Fruit fly (Drosophila melanogaster) whole organism, prepupa: ENCODE results near the gene AnxB10.

Source experiments
- Blimp-1 ChIP-seq: fragments of 200-800 bp; sonication (Bioruptor generic); optimal IDR thresholded peaks from 3 replicates; lab custom pipeline; 2017; ENCODE audit warnings: missing biosample characterization, missing genetic modification characterization, mild to moderate bottlenecking, moderate library complexity, missing genetic modification reagents
- CG10669 ChIP-seq: fragments of 200-800 bp; sonication (Bioruptor generic); optimal IDR thresholded peaks from 3 replicates; lab custom pipeline; 2018; ENCODE audit warnings: missing biosample characterization, mild to moderate bottlenecking, missing genetic modification characterization, moderate library complexity
- CG11762 ChIP-seq: fragments of 200-800 bp; sonication (Bioruptor generic); optimal IDR thresholded peaks from 3 replicates; lab custom pipeline; 2016; ENCODE audit warnings: missing biosample characterization, missing genetic modification characterization; ENCODE audit not compliant: insufficient read depth
- CG15336 ChIP-seq: fragments of 200-800 bp; sonication (Bioruptor generic); IDR thresholded peaks from 2 replicates; pipeline ENCODE4 v1.3.6; 2022; ENCODE audit warnings: missing biosample characterization, missing genetic modification characterization
- CG1621 ChIP-seq: fragments of 200-800 bp; sonication (Bioruptor generic); optimal IDR thresholded peaks from 3 replicates; lab custom pipeline; 2018; ENCODE audit warnings: missing biosample characterization, mild to moderate bottlenecking, missing genetic modification characterization
- CG16779 ChIP-seq: fragments of 200-800 bp; sonication (Bioruptor generic); optimal IDR thresholded peaks from 3 replicates; lab custom pipeline; 2017; ENCODE audit warnings: missing biosample characterization, mild to moderate bottlenecking, missing genetic modification characterization
- CG3032 ChIP-seq: fragments of 200-800 bp; optimal IDR thresholded peaks from 2 replicates; lab custom pipeline; 2019; ENCODE audit warnings: missing biosample characterization, mild to moderate bottlenecking, missing genetic modification characterization, moderate library complexity
- CG32006 ChIP-seq: fragments of 200-800 bp; sonication (Bioruptor generic); optimal IDR thresholded peaks from 3 replicates; lab custom pipeline; 2017; ENCODE audit warnings: missing biosample characterization, mild to moderate bottlenecking, missing genetic modification characterization
- CG3919 ChIP-seq: fragments of 200-800 bp; sonication (Bioruptor generic); optimal IDR thresholded peaks from 3 replicates; lab custom pipeline; 2016; ENCODE audit warnings: missing biosample characterization, missing genetic modification characterization
- CG4318 ChIP-seq: fragments of 200-800 bp; sonication (Bioruptor generic); optimal IDR thresholded peaks from 3 replicates; lab custom pipeline; 2017; ENCODE audit warnings: missing biosample characterization, mild to moderate bottlenecking, missing genetic modification characterization
- CG6163 ChIP-seq: fragments of 200-800 bp; sonication (Bioruptor generic); IDR thresholded peaks from 3 replicates; pipeline ENCODE4 v1.3.6; 2022; ENCODE audit warnings: missing biosample characterization, missing genetic modification characterization
- CG6276 ChIP-seq: fragments of 200-800 bp; sonication (Bioruptor generic); optimal IDR thresholded peaks from 2 replicates; lab custom pipeline; 2017; ENCODE audit warnings: missing biosample characterization, mild to moderate bottlenecking, missing genetic modification characterization
- CG6808 ChIP-seq: fragments of 200-800 bp; sonication (Bioruptor generic); optimal IDR thresholded peaks from 3 replicates; lab custom pipeline; 2017; ENCODE audit warnings: missing biosample characterization, missing genetic modification characterization, mild to moderate bottlenecking, moderate library complexity, missing genetic modification reagents
- CG6854 ChIP-seq: fragments of 200-800 bp; sonication (Bioruptor generic); optimal IDR thresholded peaks from 2 replicates; lab custom pipeline; 2017; ENCODE audit warnings: missing biosample characterization, mild to moderate bottlenecking, missing genetic modification characterization
- CG7368 ChIP-seq: fragments of 200-800 bp; sonication (Bioruptor generic); optimal IDR thresholded peaks from 3 replicates; lab custom pipeline; 2016; ENCODE audit warnings: missing biosample characterization, missing genetic modification characterization
- CG8119 ChIP-seq: fragments of 200-800 bp; sonication (Bioruptor generic); IDR thresholded peaks from 3 replicates; pipeline ENCODE4 v1.3.6; 2022; ENCODE audit warnings: missing biosample characterization, missing genetic modification characterization
- CG8632 ChIP-seq: fragments of 200-800 bp; sonication (Bioruptor generic); optimal IDR thresholded peaks from 3 replicates; lab custom pipeline; 2016; ENCODE audit warnings: missing biosample characterization, missing genetic modification characterization
- CG9139 ChIP-seq: fragments of 200-800 bp; sonication (Bioruptor generic); optimal IDR thresholded peaks from 3 replicates; lab custom pipeline; 2017; ENCODE audit warnings: missing biosample characterization, mild to moderate bottlenecking, missing genetic modification characterization
- Eip78C ChIP-seq: fragments of 200-800 bp; sonication (Bioruptor generic); peaks from one replicate; lab custom pipeline; 2016; ENCODE audit warnings: missing biosample characterization, missing genetic modification characterization
- Eip93F ChIP-seq: fragments of 200-800 bp; sonication (Bioruptor generic); optimal IDR thresholded peaks from 2 replicates; lab custom pipeline; 2016; ENCODE audit warnings: missing biosample characterization, mild to moderate bottlenecking, missing genetic modification characterization
- Ets21C ChIP-seq: fragments of 200-800 bp; sonication (Bioruptor generic); optimal IDR thresholded peaks from 3 replicates; lab custom pipeline; 2016; ENCODE audit warnings: missing biosample characterization, missing genetic modification characterization
- Ets96B ChIP-seq: fragments of 200-800 bp; optimal IDR thresholded peaks from 2 replicates; lab custom pipeline; 2019; ENCODE audit warnings: missing biosample characterization, mild to moderate bottlenecking, missing genetic modification characterization, moderate library complexity
- Hr39 ChIP-seq: fragments of 200-800 bp; sonication (Bioruptor generic); optimal IDR thresholded peaks from 2 replicates; lab custom pipeline; 2016; ENCODE audit warnings: missing biosample characterization, missing genetic modification characterization
- Hr4 ChIP-seq: fragments of 200-800 bp; sonication (Bioruptor generic); optimal IDR thresholded peaks from 3 replicates; lab custom pipeline; 2016; ENCODE audit warnings: missing biosample characterization, missing genetic modification characterization
- Sox14 ChIP-seq: fragments of 200-800 bp; sonication (Bioruptor generic); optimal IDR thresholded peaks from 3 replicates; lab custom pipeline; 2016; ENCODE audit warnings: missing biosample characterization, missing genetic modification characterization
- achi ChIP-seq: fragments of 200-800 bp; sonication (Bioruptor generic); optimal IDR thresholded peaks from 3 replicates; lab custom pipeline; 2016; ENCODE audit warnings: missing biosample characterization, missing genetic modification characterization
- acj6 ChIP-seq: fragments of 200-800 bp; sonication (Bioruptor generic); optimal IDR thresholded peaks from 3 replicates; lab custom pipeline; 2016; ENCODE audit warnings: missing biosample characterization, missing genetic modification characterization
- dsx ChIP-seq: fragments of 200-800 bp; optimal IDR thresholded peaks from 3 replicates; lab custom pipeline; 2019; ENCODE audit warnings: missing biosample characterization, mild to moderate bottlenecking, missing genetic modification characterization, moderate library complexity; ENCODE audit not compliant: poor library complexity, severe bottlenecking
- eg ChIP-seq: fragments of 200-800 bp; sonication (Bioruptor generic); IDR thresholded peaks from 3 replicates; pipeline ENCODE4 v1.3.6; 2022; ENCODE audit warnings: missing biosample characterization, missing genetic modification characterization
- fd85E ChIP-seq: fragments of 200-800 bp; sonication (Bioruptor generic); optimal IDR thresholded peaks from 3 replicates; lab custom pipeline; 2016; ENCODE audit warnings: missing biosample characterization, missing genetic modification characterization
- fkh ChIP-seq: fragments of 200-800 bp; sonication (Bioruptor generic); optimal IDR thresholded peaks from 3 replicates; lab custom pipeline; 2017; ENCODE audit warnings: missing biosample characterization, mild to moderate bottlenecking, missing genetic modification characterization, moderate library complexity
- lz ChIP-seq: fragments of 200-800 bp; sonication (Bioruptor generic); optimal IDR thresholded peaks from 3 replicates; lab custom pipeline; 2016; ENCODE audit warnings: missing biosample characterization, missing genetic modification characterization
- net ChIP-seq: fragments of 200-800 bp; sonication (Bioruptor generic); optimal IDR thresholded peaks from 3 replicates; lab custom pipeline; 2016; ENCODE audit warnings: missing biosample characterization, missing genetic modification characterization
- salr ChIP-seq, 2 experiments: fragments of 200-800 bp; sonication (Bioruptor generic); optimal IDR thresholded peaks; 3 replicates each; lab custom pipeline; 2016 to 2018; ENCODE audit warnings: missing biosample characterization in 2 of 2, missing genetic modification characterization in 2 of 2, mild to moderate bottlenecking in 1 of 2
- spab ChIP-seq: fragments of 200-800 bp; sonication (Bioruptor generic); optimal IDR thresholded peaks from 2 replicates; lab custom pipeline; 2017; ENCODE audit warnings: missing biosample characterization, mild to moderate bottlenecking, missing genetic modification characterization, missing genetic modification reagents
- ss ChIP-seq, 2 experiments: fragments of 200-800 bp; sonication (Bioruptor generic); optimal IDR thresholded peaks; 2 replicates in 1 of 2; 3 replicates in 1 of 2; lab custom pipeline; 2017 to 2018; ENCODE audit warnings: mild to moderate bottlenecking in 2 of 2, missing biosample characterization in 2 of 2, missing genetic modification characterization in 2 of 2, moderate library complexity in 1 of 2
- svp ChIP-seq: fragments of 200-800 bp; sonication (Bioruptor generic); peaks from one replicate; lab custom pipeline; 2016; ENCODE audit warnings: missing biosample characterization, missing genetic modification characterization
- topi ChIP-seq: fragments of 200-800 bp; sonication (Bioruptor generic); optimal IDR thresholded peaks from 3 replicates; lab custom pipeline; 2016; ENCODE audit warnings: missing biosample characterization, missing genetic modification characterization
- vri ChIP-seq: fragments of 200-800 bp; sonication (Bioruptor generic); optimal IDR thresholded peaks from 3 replicates; lab custom pipeline; 2016; ENCODE audit warnings: missing biosample characterization, mild to moderate bottlenecking, missing genetic modification characterization

AnxB10 gene

dm6 chrX:20166484-20167038 lies 6.8 kb downstream of the AnxB10 start, which contains the start of gene CG9577:
CG9577 (plus strand) TSS chrX:20166673.
- TF ChIP-seq CG6276 (peak; percentile 89), lz (GFP tag; lab: Kevin White, UChicago) (no peak), fd85E (GFP tag; lab: Kevin White, UChicago) (no peak), CG8119 (GFP tag; lab: Robert Waterston, UW) (peak; percentile 57; the same call in 2 of the 3 replicates), net (GFP tag; lab: Kevin White, UChicago) (peak; percentile 48), CG6163 (GFP tag; lab: Robert Waterston, UW) (peak; percentile 50; the same call in 1 of the 3 replicates), ss (GFP tag; optimal IDR thresholded peaks at IDR 0.05; lab: Kevin White, UChicago) (peak; percentile 93 to 94), CG6854 (GFP tag; lab: Kevin White, UChicago) (peak; percentile 89), topi (GFP tag; lab: Kevin White, UChicago) (no peak), CG15336 (GFP tag; lab: Robert Waterston, UW) (peak; percentile 49; the same call in 1 of the 2 replicates), fkh (GFP tag; lab: Kevin White, UChicago) (peak; percentile 93), eg (GFP tag; lab: Robert Waterston, UW) (peak; percentile 50; the same call in 1 of the 3 replicates), vri (GFP tag; lab: Kevin White, UChicago) (no peak), CG8632 (GFP tag; lab: Kevin White, UChicago) (no peak), Eip78C (GFP tag; lab: Kevin White, UChicago) (peak; percentile 25), Ets21C (no peak), CG7368 (peak; percentile 29), Blimp-1 (peak; percentile 11), Eip93F (GFP tag; lab: Kevin White, UChicago) (no peak), dsx (peak; percentile 12), achi (GFP tag; lab: Kevin White, UChicago) (no peak), CG10669 (GFP tag; lab: Kevin White, UChicago) (peak; percentile 56), CG4318 (GFP tag; lab: Kevin White, UChicago) (no peak), CG6808 (GFP tag; lab: Kevin White, UChicago) (peak; percentile 87), CG32006 (peak; percentile 1), Hr39 (no peak), salr (GFP tag; optimal IDR thresholded peaks at IDR 0.05; lab: Kevin White, UChicago) (peak in 1 of 2 experiments; percentile 36), Sox14 (GFP tag; lab: Kevin White, UChicago) (peak; percentile 25), CG3032 (tag; lab: Kevin White, UChicago) (peak; percentile 12), CG1621 (tag; lab: Kevin White, UChicago) (peak; percentile 71), CG16779 (tag; lab: Kevin White, UChicago) (peak; percentile 75), svp (GFP tag; lab: Kevin White, UChicago) (peak; percentile 78), acj6 (GFP tag; lab: Kevin White, UChicago) (no peak), CG3919 (GFP tag; lab: Kevin White, UChicago) (peak; percentile 33), spab (GFP tag; lab: Kevin White, UChicago) (peak; percentile 68), Hr4 (GFP tag; lab: Kevin White, UChicago) (no peak), CG11762 (GFP tag; lab: Kevin White, UChicago) (peak; percentile 20), Ets96B (tag; lab: Kevin White, UChicago) (peak; percentile 28), CG9139 (GFP tag; lab: Kevin White, UChicago) (peak; percentile 92)

dm6 chrX:20165773-20166412 lies 7.4 kb downstream of the AnxB10 start, which contains the start of gene Phf7:
Phf7 (minus strand) TSS chrX:20165830.
- TF ChIP-seq Eip78C (GFP tag; lab: Kevin White, UChicago) (peak; percentile 3), Ets96B (tag; lab: Kevin White, UChicago) (no peak)
